Fruit fly (Drosophila melanogaster): ENCODE measurements around the gene HtrA2.
A peak's percentile ranks its signal among the peaks of the same experiment; 100 is the strongest.

The HtrA2 gene

DNA sequence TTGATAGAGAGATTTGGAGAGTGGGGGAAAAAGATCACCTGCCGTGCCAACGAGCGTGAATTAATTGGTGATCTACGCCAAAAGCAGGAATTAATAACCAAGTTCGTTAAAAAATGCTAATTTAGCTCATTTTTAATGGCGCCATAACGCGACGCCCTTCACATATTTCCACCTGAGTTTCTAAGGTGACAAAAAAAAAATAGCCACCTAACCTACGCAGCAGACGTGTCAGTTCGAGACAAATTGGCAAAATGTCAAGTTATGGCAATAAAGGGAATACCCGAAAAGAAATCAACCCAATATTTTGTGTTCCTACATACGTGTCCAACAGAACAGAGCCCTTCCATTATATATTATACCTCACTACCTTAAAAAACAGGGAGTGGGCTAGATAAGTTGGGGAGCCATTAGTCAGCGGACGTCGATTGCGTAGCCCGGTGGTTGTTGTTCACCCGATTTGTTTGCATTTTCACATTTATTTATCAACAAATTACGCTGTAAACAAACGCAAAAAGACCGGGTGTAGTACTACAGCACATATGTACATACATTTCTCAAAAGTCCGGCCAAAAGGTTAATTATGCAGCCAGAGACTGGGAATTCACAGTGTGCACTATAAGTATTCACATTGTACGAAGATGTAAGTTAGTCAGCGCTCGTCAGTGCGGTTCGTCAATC is 34.3 kb downstream of the HtrA2 start:
- TF ChIP-seq pad (GFP tag; optimal IDR thresholded peaks at IDR 0.05) (no peak), tj (GFP tag; optimal IDR thresholded peaks at IDR 0.05) (no peak), Mnt (GFP tag; optimal IDR thresholded peaks at IDR 0.05) (no peak), cic (GFP tag; optimal IDR thresholded peaks at IDR 0.05) (no peak), CG7045 (GFP tag; optimal IDR thresholded peaks at IDR 0.05) (no peak), CG7101 (tag; optimal IDR thresholded peaks at IDR 0.05) (peak; percentile 2), Crg-1 (GFP tag; optimal IDR thresholded peaks at IDR 0.05) (no peak), Hr96 (GFP tag; optimal IDR thresholded peaks at IDR 0.05) (no peak)

DNA sequence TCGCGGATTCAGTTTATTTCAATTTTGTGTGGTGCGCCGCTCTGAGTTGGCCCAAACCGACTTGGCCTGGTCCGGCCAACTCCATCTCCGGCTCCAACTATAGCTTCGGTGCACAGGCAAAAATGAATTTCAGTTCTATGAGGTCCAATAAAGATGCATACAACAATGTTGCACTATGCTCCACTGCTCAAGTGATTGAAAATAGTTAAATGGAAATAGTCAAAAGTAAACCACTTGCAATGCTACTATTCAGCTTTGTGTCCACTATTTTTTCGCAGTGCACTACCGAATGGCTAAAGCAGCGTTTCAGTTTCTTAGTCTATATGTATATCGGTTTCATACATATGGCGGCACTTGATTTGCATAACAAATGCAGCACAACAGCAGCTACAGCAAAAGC is 35.2 kb downstream of the HtrA2 start:
- no peak for TF ChIP-seq CG7101 (tag; optimal IDR thresholded peaks at IDR 0.05)
- no peak for TF ChIP-seq ovo (GFP tag; optimal IDR thresholded peaks at IDR 0.05)
- no peak for TF ChIP-seq Crg-1 (GFP tag; optimal IDR thresholded peaks at IDR 0.05)
- TF ChIP-seq CG11617 (GFP tag; optimal IDR thresholded peaks at IDR 0.05): no peak
- TF ChIP-seq kay (GFP tag; ENCODE audit: borderline replicate concordance): no peak
- no peak for TF ChIP-seq Hr96 (GFP tag; optimal IDR thresholded peaks at IDR 0.05)
- TF ChIP-seq CG7045 (GFP tag; optimal IDR thresholded peaks at IDR 0.05): no peak
- no peak for TF ChIP-seq cic (GFP tag; optimal IDR thresholded peaks at IDR 0.05)
- no peak for TF ChIP-seq cnc (optimal IDR thresholded peaks at IDR 0.05)
- no peak for TF ChIP-seq pad (GFP tag; optimal IDR thresholded peaks at IDR 0.05)
- no peak for TF ChIP-seq CG5204 (GFP tag; optimal IDR thresholded peaks at IDR 0.05)
- no peak for TF ChIP-seq Mnt (GFP tag; optimal IDR thresholded peaks at IDR 0.05)
- no peak for TF ChIP-seq toe (GFP tag; optimal IDR thresholded peaks at IDR 0.05)
- no peak for TF ChIP-seq Clk (GFP tag; optimal IDR thresholded peaks at IDR 0.05)
- TF ChIP-seq bab1 (GFP tag; optimal IDR thresholded peaks at IDR 0.05): no peak
- no peak for TF ChIP-seq tj (GFP tag; optimal IDR thresholded peaks at IDR 0.05)
- no peak for TF ChIP-seq CG12768 (GFP tag; optimal IDR thresholded peaks at IDR 0.05)
- no peak for TF ChIP-seq CG1620 (GFP tag; optimal IDR thresholded peaks at IDR 0.05)
- no peak for TF ChIP-seq CG33017 (tag; optimal IDR thresholded peaks at IDR 0.05)
- no peak for TF ChIP-seq CG14711 (tag; optimal IDR thresholded peaks at IDR 0.05)

DNA sequence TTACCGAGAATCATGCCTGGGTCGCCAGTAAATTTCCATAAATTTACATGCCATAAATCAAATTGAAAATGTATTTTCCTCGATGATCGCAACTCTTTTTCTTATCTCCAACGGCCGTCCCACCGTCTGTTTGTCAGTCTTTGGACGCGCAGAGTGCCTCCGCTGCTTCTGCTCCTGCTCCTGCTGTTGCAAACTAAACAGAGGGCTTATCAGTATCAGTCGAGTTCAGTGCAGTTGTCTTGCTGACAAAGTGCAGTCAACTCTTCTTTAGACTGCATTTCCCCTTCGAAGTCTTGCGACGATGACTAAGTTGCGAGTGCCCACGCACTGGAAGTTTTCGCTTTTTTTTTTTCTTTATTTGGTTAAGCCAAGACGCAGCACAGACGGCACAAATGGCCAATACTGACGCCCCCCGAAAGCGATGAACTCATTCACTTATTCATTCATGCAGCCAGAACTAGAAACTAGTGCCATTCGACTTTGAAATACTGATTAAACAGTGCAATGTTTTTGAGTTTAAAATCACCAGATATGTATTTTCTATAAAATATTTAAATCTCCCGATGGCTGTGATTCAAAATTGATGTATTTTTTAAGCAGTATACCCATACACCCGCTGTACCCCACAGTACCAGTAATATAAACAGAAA is 37.3 kb downstream of the HtrA2 start:
- TF ChIP-seq cnc (optimal IDR thresholded peaks at IDR 0.05) (no peak), cic (GFP tag; optimal IDR thresholded peaks at IDR 0.05) (no peak)

DNA sequence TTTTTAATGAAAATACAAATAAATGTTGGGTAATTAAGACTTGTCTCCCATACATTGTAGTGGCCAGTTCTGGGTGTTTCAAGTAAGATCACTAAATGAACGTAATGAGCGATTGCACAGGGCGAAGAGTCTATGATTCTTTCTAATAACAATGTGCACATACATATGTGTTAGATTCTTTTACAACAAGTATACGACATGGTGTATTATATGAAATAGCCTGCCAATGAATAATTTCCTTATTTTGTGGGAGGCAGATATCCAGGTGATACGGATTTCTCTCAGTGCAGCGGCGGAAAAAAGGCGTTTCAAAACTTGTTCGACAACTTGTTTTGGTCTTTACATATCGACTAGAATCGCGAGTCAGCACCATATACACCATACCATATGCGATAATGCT is 37.9 kb downstream of the HtrA2 start:
- TF ChIP-seq CG7101 (tag; optimal IDR thresholded peaks at IDR 0.05): peak; percentile 14
- TF ChIP-seq CG5204 (GFP tag; optimal IDR thresholded peaks at IDR 0.05): peak; percentile 51
- TF ChIP-seq tj (GFP tag; optimal IDR thresholded peaks at IDR 0.05): peak; percentile 31
- TF ChIP-seq CG7045 (GFP tag; optimal IDR thresholded peaks at IDR 0.05): peak; percentile 68
- no peak for TF ChIP-seq CG11617 (GFP tag; optimal IDR thresholded peaks at IDR 0.05)

DNA sequence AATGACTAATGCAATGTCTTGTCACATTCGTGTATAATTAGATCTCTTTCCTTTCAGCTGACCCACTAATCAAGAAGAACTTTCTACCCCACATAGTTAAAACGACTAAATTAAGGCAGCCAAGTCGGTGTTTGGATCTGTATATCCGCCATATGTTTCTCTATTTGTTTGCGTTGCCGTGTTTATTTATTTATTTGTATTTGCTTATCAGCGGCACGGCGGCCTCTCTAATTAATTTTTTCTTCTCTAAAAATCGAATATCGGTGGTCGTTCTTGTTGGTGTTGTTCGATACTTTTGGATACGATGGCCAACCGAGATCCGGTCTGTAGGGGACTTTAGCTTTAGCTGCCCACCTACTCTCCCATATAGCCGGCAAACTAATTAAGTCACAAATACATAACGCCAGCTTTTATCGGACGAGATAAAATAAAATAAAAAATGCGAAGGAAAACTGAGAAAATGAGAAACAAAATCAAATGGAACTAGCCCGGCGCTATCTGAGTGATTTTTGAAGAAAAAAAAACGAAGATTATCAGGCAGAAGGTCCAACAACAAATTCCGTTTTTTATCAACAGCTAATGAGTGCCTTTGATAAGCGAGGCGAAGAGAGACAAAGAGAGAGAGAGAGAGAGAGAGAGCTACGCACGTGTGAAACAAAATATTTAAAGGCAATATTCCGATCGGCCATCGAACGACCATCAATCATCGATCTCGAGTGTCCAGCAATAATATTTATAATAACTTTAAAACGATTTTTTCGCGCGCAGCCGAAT is 38.7 kb downstream of the HtrA2 start:
- TF ChIP-seq kay (GFP tag; ENCODE audit: borderline replicate concordance): peak; percentile 23
- TF ChIP-seq ovo (GFP tag; optimal IDR thresholded peaks at IDR 0.05): no peak

DNA sequence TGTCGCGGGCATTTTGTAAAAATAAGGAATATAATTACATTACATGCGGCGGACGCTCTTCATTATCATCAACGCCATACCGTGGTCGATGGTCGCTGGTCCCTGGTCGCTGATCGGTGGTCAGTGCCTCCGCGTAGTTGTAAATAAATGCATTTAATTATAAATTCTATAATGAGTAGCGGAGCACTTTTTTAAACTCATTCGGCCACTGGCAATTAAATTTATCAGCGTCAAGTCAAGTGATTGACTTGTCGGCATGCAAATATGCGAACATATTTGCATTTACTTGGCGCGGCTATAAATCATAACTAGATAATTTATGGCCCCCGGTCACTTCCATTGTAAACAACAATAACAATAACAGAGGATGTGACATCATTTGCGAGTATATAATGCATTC is 40.1 kb downstream of the HtrA2 start:
- TF ChIP-seq CG12768 (GFP tag; optimal IDR thresholded peaks at IDR 0.05): peak; percentile 6
- TF ChIP-seq CG33017 (tag; optimal IDR thresholded peaks at IDR 0.05): no peak
- no peak for TF ChIP-seq cnc (optimal IDR thresholded peaks at IDR 0.05)

DNA sequence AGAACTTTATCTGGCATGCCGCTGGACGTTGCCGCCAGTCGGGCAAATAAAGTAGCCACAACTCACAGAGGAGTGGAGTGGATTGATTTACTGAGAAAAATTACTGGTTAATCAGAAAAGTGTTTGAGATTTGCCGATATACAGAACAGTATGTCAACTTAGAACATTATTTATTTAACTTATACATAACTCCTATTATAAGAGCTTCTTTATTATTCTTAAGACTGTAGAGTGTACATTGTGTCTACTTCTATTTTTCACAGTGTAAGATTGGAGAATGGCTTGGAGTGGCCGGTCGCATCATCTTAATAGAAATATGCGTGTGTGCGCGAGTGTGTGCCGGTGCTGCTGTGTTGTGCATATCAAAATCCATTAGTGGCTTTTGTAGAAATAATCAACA is 40.9 kb downstream of the HtrA2 start:
- TF ChIP-seq cic (GFP tag; optimal IDR thresholded peaks at IDR 0.05) (no peak), CG7101 (tag; optimal IDR thresholded peaks at IDR 0.05) (no peak), CG7045 (GFP tag; optimal IDR thresholded peaks at IDR 0.05) (no peak), CG14711 (tag; optimal IDR thresholded peaks at IDR 0.05) (no peak), bab1 (GFP tag; optimal IDR thresholded peaks at IDR 0.05) (no peak), Mnt (GFP tag; optimal IDR thresholded peaks at IDR 0.05) (no peak), Hr96 (GFP tag; optimal IDR thresholded peaks at IDR 0.05) (no peak), cnc (optimal IDR thresholded peaks at IDR 0.05) (no peak), tj (GFP tag; optimal IDR thresholded peaks at IDR 0.05) (no peak), CG33017 (tag; optimal IDR thresholded peaks at IDR 0.05) (no peak), Crg-1 (GFP tag; optimal IDR thresholded peaks at IDR 0.05) (no peak), CG1620 (GFP tag; optimal IDR thresholded peaks at IDR 0.05) (no peak), pad (GFP tag; optimal IDR thresholded peaks at IDR 0.05) (no peak), CG11617 (GFP tag; optimal IDR thresholded peaks at IDR 0.05) (no peak), CG12768 (GFP tag; optimal IDR thresholded peaks at IDR 0.05) (no peak), CG5204 (GFP tag; optimal IDR thresholded peaks at IDR 0.05) (no peak), ovo (GFP tag; optimal IDR thresholded peaks at IDR 0.05) (no peak), toe (GFP tag; optimal IDR thresholded peaks at IDR 0.05) (no peak), Clk (GFP tag; optimal IDR thresholded peaks at IDR 0.05) (no peak)

Measured in whole organism, adult.